Worm (Caenorhabditis elegans): Measurements from ENCODE around the gene sra-39.

ce11 chrX:13917121-13917755, 14.0 kb upstream of the sra-39 start, which contains the start of gene ekl-5:
- no peak for TF ChIP-seq nhr-12 (tag; optimal IDR thresholded peaks at IDR 0.05)
- TF ChIP-seq unc-62 (GFP tag; optimal IDR thresholded peaks at IDR 0.05) = no peak
- TF ChIP-seq sem-2 (GFP tag; optimal IDR thresholded peaks at IDR 0.05) = no peak
- peak; percentile 56 for TF ChIP-seq ces-1 (GFP tag; optimal IDR thresholded peaks at IDR 0.05)

All from whole organism, mixed stage, embryonic.